Fruit fly (Drosophila melanogaster): Measurements from ENCODE around the gene CG11147.

Gene CG11147

DNA sequence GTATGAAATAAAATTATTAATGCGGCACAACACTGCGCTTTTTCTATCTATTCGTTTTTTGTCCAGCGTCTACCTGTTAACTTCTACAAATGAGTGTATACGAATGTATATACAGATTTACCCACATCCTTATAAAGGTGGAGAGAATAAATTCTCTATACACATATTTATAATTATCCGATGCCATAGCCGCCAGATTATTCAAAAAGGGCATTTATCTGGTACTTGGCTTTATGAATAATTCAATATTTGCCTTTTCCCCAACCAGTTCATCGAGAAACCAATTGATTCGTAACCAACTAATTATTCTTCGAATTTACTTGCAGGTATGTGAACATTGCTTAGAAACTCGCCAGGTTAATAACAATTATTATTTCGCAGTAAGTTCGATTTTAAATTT lies at the start of gene CG11147:
Gene CG11147 (minus strand): TSS at position 101 of the 400 bp plus-strand sequence.
- TF ChIP-seq CG8478 (optimal IDR thresholded peaks at IDR 0.05) (no peak), CTCF (optimal IDR thresholded peaks at IDR 0.05) (no peak)

DNA sequence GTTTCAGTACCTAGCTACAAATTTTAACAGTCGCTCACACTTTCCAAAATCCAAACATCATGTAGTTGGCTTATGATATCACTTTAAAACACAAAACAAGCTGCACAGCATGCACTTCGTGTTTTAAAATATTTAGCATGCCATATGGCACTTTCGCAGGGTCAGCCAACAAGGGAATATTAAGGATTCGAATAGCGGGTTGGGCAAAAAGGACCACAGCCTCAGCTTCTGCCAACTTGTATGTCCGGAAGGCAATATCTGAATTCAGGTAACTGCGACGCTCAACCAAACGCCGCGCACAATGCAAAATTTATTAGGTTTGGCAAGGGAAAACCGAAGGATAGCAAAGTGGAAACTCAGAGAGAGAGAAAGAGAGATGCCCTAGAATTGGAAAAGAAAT lies 48.2 kb upstream of the CG11147 start:
- TF ChIP-seq CTCF (optimal IDR thresholded peaks at IDR 0.05) (no peak), CG8478 (optimal IDR thresholded peaks at IDR 0.05) (no peak)

DNA sequence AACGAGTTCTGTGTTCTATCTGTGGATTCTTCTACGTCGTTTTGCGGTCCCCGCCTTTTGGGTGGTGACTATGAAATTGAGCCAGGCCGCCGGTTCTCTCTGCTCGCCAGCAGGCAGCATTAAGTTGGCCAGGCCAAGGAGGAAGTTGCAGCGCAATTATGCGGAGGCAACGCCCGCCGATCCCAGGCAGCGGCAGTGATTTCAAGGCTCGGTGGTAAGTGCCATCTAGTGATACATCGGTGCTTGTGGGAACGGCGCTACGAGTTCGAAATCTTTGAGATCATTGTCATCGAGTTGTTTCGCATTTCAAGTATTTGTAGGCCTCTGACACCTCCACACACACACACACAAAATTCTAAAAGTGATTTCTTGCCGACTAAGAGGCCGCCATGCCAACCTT lies 42.7 kb upstream of the CG11147 start, which contains the start of gene CG31913:
Gene CG31913 (plus strand): TSS at position 301 of the 400 bp plus-strand sequence.
- TF ChIP-seq CTCF (optimal IDR thresholded peaks at IDR 0.05) (no peak), CG8478 (optimal IDR thresholded peaks at IDR 0.05) (no peak)

DNA sequence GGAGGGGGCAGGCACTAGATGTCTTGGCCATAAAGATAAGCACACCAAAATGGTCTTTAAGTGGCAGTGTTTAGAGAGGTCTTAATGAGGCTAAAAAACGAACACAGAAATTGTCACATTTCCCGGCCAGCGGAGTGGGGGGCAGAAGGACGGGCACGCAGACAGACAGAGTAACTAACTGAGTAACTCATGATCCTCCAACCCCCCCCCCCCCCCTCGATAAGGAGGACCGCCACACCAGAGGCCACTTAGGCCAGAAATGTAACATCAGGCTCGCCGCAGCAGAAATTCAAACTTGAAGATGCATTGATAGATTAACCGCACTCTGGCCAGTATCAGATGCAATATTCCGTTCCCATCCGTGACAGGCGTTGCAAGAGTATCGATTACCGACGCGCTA lies 41.8 kb upstream of the CG11147 start:
- TF ChIP-seq CG8478 (optimal IDR thresholded peaks at IDR 0.05) (no peak), CTCF (optimal IDR thresholded peaks at IDR 0.05) (no peak)

DNA sequence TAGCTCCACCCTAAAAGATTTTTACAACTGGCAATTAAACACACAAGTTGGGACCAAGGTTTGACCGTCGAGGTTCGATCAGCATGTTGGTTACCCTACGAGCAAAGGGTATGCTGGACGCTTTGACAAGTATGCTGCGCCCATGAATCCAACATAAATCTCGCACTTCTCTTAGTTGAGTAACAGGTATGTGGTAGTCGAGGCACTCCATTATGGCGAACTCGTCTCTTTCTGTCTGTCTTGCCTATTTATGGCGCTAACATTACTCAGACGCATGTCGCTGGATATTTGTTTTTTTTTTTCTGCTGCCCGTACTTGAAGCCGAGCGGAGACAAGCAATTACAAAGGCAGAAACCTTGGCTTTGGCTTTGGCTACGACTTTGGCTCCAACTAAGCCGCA lies 40.1 kb upstream of the CG11147 start:
- no peak for TF ChIP-seq CTCF (optimal IDR thresholded peaks at IDR 0.05)
- no peak for TF ChIP-seq CG8478 (optimal IDR thresholded peaks at IDR 0.05)

DNA sequence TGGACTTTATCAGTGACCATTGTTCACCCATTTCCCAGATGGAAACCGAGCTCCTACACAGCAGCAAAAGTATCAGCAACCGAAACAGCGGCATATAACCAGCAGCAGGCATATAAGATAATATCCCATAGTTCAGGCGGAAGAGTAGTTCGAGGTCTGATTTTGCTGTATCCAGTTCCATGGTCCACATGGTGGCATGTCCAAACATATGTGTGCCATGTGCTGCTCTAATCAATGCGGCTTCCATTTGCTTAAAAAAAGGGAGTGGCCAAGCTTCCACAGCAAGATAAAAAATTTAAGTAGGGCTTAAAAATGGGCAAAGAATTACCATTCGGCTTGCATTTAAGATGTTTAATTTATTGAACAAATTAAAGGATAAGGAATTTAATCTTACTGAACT lies 39.7 kb upstream of the CG11147 start:
- no peak for TF ChIP-seq CG8478 (optimal IDR thresholded peaks at IDR 0.05)
- TF ChIP-seq CTCF (optimal IDR thresholded peaks at IDR 0.05): no peak

DNA sequence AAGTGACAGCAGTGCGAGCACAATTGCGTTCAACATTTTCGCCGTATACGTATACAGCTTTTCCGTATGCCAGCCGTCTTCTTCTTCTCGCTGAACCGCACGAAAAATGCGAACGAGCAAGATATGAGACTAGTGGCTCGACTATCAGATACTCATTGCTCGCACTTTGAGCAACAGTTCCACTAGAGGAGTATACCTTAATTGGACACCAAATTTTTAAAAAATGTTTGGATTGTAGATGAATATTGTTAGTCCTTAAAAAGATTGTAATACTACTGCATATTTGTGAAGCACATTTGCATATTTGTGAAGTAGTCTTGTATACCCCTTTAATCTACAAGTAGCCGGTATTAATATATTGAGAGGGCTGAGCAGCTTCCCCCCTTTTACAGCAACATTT lies 37.1 kb upstream of the CG11147 start:
- TF ChIP-seq CG8478 (optimal IDR thresholded peaks at IDR 0.05) (no peak), CTCF (optimal IDR thresholded peaks at IDR 0.05) (no peak)

DNA sequence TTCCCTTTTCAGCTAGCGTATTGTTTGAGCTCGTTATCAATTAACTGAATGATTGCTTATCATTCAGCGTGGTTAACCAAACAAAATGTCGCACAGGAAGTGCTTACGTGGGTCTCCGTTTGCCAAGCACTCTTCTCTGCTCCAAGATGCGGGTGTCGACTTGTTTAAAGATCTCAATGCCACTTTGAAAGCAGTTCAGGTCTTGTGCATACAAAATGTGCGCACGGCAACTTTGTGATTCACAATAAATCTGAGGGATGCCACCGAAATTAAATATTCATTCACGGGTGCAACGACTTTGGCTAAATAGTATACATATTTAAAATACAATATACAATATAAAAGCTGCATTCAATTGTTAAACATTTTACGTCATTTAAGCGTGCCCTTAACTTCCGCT lies 31.2 kb upstream of the CG11147 start:
- no peak for TF ChIP-seq CTCF (optimal IDR thresholded peaks at IDR 0.05)
- TF ChIP-seq CG8478 (optimal IDR thresholded peaks at IDR 0.05): no peak

DNA sequence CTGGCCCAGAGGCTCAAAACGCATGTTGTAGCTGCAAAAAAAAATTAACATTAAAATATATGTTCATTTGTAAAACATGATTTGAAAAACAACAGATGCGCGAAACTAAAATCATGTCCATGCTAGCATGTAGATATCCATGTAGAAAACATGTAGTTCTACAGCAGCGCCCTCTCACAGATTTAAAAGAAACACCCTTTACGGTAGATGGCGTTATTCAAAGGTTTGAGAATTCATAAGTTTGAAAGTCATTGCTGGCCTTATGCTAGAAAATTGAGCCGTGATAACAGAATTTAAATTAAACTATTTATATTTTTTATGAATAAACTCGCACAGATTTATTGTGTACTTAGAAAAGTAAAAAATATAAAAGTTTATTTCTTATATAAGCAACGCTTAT lies 30.1 kb upstream of the CG11147 start:
- TF ChIP-seq CG8478 (optimal IDR thresholded peaks at IDR 0.05) (no peak), CTCF (optimal IDR thresholded peaks at IDR 0.05) (peak; percentile 94 to 98)

DNA sequence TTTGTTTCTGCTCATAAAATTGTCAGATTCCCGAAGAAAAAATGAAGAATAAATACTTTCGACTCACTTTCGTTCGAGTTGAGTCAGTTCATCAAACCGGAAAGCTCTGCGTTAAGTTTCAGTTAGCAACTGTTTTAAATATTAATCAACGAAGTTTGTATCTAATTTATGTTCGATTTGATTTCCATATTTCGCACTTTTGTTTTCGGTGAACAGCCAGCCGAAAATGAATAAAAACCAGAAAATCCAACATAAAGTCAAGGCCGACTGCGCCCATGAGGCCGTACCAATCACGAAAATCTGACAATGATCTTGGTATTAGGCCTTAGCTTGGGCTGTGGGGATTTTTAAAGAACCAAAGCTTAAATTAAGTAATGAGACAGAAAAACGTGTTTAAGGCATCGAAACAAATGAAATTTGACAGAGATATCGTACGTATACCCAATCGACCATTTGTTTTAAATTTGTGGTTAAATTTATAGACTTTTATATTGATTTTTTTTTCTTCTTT lies 25.5 kb upstream of the CG11147 start:
- no peak for TF ChIP-seq CTCF (optimal IDR thresholded peaks at IDR 0.05)
- no peak for TF ChIP-seq CG8478 (optimal IDR thresholded peaks at IDR 0.05)

DNA sequence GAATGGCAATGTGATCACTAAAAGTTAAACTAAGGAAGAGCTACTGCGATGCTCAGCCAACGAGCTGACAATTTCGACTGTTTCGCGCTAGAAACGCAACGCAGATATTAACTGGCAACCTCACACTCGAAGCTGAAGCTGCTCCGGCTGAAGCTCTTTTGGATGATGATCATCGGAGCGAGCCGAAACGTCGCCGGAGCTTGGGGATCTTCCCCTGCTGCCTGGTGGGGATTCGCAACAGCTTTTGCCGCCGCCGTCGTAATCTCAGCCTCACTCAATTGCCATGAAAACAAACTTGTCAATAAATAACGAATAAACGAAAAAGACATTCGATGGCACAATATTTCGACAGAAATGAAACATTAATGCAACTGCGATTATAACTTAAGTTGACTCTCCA lies 25.0 kb upstream of the CG11147 start, which contains the start of gene obst-E:
Gene obst-E (minus strand): TSS at position 101 of the 400 bp plus-strand sequence.
- TF ChIP-seq CG8478 (optimal IDR thresholded peaks at IDR 0.05) (no peak), CTCF (optimal IDR thresholded peaks at IDR 0.05) (no peak)

DNA sequence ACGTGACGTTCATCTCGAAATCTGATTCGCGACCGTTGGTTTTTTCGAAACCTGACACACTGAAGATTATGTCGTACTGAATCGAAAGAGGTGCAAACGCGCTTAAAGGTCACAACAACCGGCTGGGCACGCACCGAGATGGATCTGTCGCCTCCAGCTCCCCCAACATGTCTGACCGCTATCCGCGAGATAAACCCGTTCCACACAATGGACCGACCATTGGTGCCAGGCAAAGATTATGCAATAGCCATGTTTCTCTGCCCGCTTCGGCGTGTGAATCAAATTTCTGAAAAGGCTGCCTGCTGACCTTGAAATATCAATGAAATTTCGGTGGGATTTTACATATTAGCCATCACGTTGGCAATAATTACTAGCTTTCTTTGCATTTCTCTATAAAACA lies 24.1 kb upstream of the CG11147 start:
- no peak for TF ChIP-seq CTCF (optimal IDR thresholded peaks at IDR 0.05)
- TF ChIP-seq CG8478 (optimal IDR thresholded peaks at IDR 0.05): no peak

DNA sequence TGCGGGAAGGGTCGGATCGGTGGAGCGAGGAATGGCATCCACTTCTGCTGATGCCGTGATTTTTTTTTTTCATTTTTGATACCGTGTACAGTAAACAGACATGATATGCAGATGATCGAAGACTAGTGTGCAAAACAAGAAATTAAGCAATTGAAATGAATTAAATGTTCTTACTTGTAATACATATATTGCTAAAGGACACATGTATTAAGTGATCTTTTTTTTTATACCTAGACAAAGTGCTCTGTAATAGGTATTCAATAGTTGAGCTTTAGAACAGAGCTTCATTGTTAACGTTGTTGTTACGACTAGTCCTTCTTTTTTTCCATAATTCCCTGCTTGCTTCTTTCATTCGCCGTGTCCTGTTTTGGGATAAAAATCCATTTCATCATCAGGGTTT lies 10.4 kb upstream of the CG11147 start:
- TF ChIP-seq CTCF (optimal IDR thresholded peaks at IDR 0.05): no peak
- no peak for TF ChIP-seq CG8478 (optimal IDR thresholded peaks at IDR 0.05)

DNA sequence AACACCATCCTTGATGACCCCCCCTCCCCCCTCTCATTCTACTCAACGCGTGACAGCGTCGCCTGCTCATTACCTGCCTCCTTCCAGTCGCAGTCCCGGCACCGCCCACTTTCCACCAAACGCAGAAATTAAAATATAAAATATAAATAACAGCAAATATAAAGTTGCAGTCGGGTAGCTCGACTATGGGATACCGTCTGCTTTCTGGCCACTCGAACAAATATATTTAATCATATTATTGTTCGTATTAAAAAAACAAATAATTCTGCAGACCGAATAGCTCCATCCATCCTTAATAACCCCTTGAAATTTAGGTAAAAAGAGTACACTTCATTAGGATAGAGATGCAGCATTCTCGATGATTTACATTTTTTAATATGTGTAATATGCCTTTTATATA lies 7.1 kb upstream of the CG11147 start:
- TF ChIP-seq CTCF (optimal IDR thresholded peaks at IDR 0.05) (no peak), CG8478 (optimal IDR thresholded peaks at IDR 0.05) (no peak)

DNA sequence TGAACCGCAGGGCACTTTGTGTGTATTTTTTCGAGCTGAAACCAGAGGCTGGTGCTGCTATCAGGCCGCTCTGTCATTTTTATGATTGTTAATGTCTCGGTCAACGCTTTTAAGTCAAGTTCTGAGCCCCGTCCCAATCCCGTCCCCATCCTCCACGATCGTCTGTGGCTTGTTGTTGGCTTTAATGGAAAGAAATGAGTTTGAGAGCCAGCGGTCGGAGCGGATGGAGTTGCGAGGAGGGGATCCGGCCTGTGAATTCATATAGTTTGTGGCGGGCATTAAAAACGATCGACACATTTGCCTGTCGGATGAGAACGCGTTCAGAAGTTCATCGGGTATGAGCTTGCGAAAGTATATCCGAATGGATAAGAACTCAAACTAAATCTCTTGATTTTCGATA lies 4.8 kb upstream of the CG11147 start, which contains the start of gene CG11029:
Gene CG11029 (plus strand): TSS at position 301 of the 400 bp plus-strand sequence.
- no peak for TF ChIP-seq CG8478 (optimal IDR thresholded peaks at IDR 0.05)
- no peak for TF ChIP-seq CTCF (optimal IDR thresholded peaks at IDR 0.05)

DNA sequence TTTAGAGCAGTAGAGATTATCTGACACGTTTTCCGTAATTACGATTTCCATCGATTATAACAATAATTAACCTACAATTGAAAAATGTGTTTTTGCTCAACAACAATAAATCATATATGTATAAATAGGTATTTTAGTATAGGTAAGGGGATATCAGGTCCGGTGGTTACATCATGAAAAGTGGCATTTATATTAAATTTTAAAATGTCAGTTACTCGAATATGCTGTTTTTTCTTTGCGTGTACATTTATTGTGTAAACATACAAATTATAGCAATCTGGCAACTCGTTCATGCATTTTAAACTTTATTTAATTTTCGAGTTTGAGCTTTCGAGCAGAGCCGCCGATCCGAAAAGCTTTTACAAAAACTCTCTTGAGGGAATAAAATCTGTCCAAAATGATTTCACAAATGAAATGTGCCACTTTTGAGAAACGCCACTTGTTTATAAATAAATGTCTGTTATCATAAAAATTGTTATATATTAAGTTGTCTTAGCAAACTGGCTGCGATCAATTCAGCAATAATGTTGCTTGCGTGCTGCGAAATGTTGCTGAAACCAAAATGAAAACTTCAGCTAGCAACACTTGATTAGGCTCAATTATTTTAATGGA lies 2.6 kb upstream of the CG11147 start:
- TF ChIP-seq CTCF (optimal IDR thresholded peaks at IDR 0.05): no peak
- no peak for TF ChIP-seq CG8478 (optimal IDR thresholded peaks at IDR 0.05)

DNA sequence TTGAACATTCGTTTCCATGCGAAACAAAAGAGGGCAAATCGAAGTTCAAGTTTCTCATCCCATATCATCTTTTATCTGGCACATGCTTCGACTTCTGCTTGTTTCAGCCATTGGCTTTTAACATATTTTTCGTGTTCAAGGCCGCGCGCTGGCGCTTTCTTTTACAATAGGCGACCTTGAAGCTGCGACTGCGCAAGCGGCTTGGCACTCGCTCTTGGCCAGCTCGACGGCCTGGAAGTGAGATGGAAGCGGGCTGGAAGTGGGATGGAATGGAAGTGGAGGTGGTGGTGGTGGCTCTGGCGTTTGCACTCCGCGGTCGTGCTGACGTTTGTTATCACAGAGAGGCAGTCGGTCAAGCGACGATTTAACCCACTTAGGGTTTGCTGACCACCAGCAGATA lies 1.4 kb upstream of the CG11147 start:
- TF ChIP-seq CTCF (optimal IDR thresholded peaks at IDR 0.05) (no peak), CG8478 (optimal IDR thresholded peaks at IDR 0.05) (no peak)

Measured in S2 (cell line).